Worm (Caenorhabditis elegans) whole organism, L3 larva: ENCODE data around the gene ets-5.

Experiments
- ZK546.5 ChIP-seq: sonication (generic microtip); optimal IDR thresholded peaks from 2 replicates; lab custom pipeline; 2017; ENCODE audit warnings: missing biosample characterization, missing genetic modification characterization
- ceh-16 ChIP-seq: sonication (generic microtip); optimal IDR thresholded peaks from 2 replicates; lab custom pipeline; 2017; ENCODE audit warnings: missing biosample characterization, missing genetic modification characterization
- ceh-9 ChIP-seq: sonication (generic microtip); optimal IDR thresholded peaks from 2 replicates; lab custom pipeline; 2018; ENCODE audit warnings: missing biosample characterization, missing genetic modification characterization
- daf-12 ChIP-seq: fragments of 150-350 bp; optimal IDR thresholded peaks from 2 replicates; lab custom pipeline; 2014; ENCODE audit warnings: missing biosample characterization, missing genetic modification reagents, missing genetic modification characterization
- egl-27 ChIP-seq: sonication (generic microtip); optimal IDR thresholded peaks from 4 replicates; lab custom pipeline; 2017; ENCODE audit warnings: missing biosample characterization, missing genetic modification reagents, missing genetic modification characterization
- egl-5 ChIP-seq: fragments of 150-350 bp; optimal IDR thresholded peaks from 2 replicates; lab custom pipeline; 2017; ENCODE audit warnings: missing biosample characterization, missing genetic modification reagents, missing genetic modification characterization, inconsistent platforms
- elt-1 ChIP-seq: fragments of 150-350 bp; optimal IDR thresholded peaks from 2 replicates; lab custom pipeline; 2014; ENCODE audit warnings: missing biosample characterization, missing genetic modification characterization
- elt-2 ChIP-seq: sonication (generic microtip); optimal IDR thresholded peaks from 2 replicates; lab custom pipeline; 2016; ENCODE audit warnings: missing genetic modification reagents, mild to moderate bottlenecking, missing genetic modification characterization, missing compliant biosample characterization
- elt-3 ChIP-seq, 3 experiments: fragments of 150-350 bp in 1 of 3; sonication (generic microtip) in 2 of 3; optimal IDR thresholded peaks; 2 replicates in 2 of 3; 4 replicates in 1 of 3; lab custom pipeline; 2014 to 2017; ENCODE audit warnings: missing biosample characterization in 3 of 3, missing genetic modification characterization in 3 of 3
- eor-1 ChIP-seq, 2 experiments: fragments of 150-350 bp; optimal IDR thresholded peaks; 2 replicates each; lab custom pipeline; 2014 to 2018; ENCODE audit warnings: missing biosample characterization in 2 of 2, missing genetic modification characterization in 2 of 2
- fkh-10 ChIP-seq: sonication (generic microtip); optimal IDR thresholded peaks from 2 replicates; lab custom pipeline; 2017; ENCODE audit warnings: missing biosample characterization, missing genetic modification reagents, missing genetic modification characterization
- fkh-2 ChIP-seq: fragments of 150-350 bp; optimal IDR thresholded peaks from 2 replicates; lab custom pipeline; 2014; ENCODE audit warnings: missing biosample characterization, missing genetic modification reagents, missing genetic modification characterization
- hmg-11 ChIP-seq: sonication (generic microtip); optimal IDR thresholded peaks from 2 replicates; lab custom pipeline; 2016; ENCODE audit warnings: missing genetic modification characterization, missing compliant biosample characterization
- jun-1 ChIP-seq: fragments of 150-350 bp; optimal IDR thresholded peaks from 2 replicates; lab custom pipeline; 2014; ENCODE audit warnings: missing biosample characterization, missing genetic modification reagents, missing genetic modification characterization
- lin-15B ChIP-seq: fragments of 150-350 bp; optimal IDR thresholded peaks from 2 replicates; lab custom pipeline; 2014; ENCODE audit warnings: missing biosample characterization, missing genetic modification characterization
- lin-39 ChIP-seq: fragments of 150-350 bp; optimal IDR thresholded peaks from 2 replicates; lab custom pipeline; 2018; ENCODE audit warnings: missing biosample characterization, missing genetic modification reagents, missing genetic modification characterization
- lsy-12 ChIP-seq: sonication (generic microtip); optimal IDR thresholded peaks from 2 replicates; lab custom pipeline; 2016; ENCODE audit warnings: mild to moderate bottlenecking, missing genetic modification characterization, missing compliant biosample characterization
- mdl-1 ChIP-seq: fragments of 150-350 bp; optimal IDR thresholded peaks from 2 replicates; lab custom pipeline; 2014; ENCODE audit warnings: missing biosample characterization, missing genetic modification characterization
- mml-1 ChIP-seq: fragments of 150-350 bp; sonication (generic microtip); optimal IDR thresholded peaks from 3 replicates; lab custom pipeline; 2014; ENCODE audit warnings: missing biosample characterization, missing genetic modification characterization
- nfya-1 ChIP-seq: sonication (generic microtip); optimal IDR thresholded peaks from 2 replicates; lab custom pipeline; 2017; ENCODE audit warnings: missing genetic modification characterization, mild to moderate bottlenecking, missing compliant biosample characterization, antibody characterized with exemption, moderate library complexity; ENCODE audit not compliant: insufficient read depth
- nhr-11 ChIP-seq: fragments of 150-350 bp; optimal IDR thresholded peaks from 2 replicates; lab custom pipeline; 2014; ENCODE audit warnings: missing biosample characterization, missing genetic modification characterization
- nhr-23 ChIP-seq: fragments of 150-350 bp; optimal IDR thresholded peaks from 2 replicates; lab custom pipeline; 2014; ENCODE audit warnings: missing biosample characterization, missing genetic modification reagents, missing genetic modification characterization
- nhr-25 ChIP-seq: sonication (generic microtip); optimal IDR thresholded peaks from 2 replicates; lab custom pipeline; 2017; ENCODE audit warnings: missing biosample characterization, missing genetic modification characterization
- nhr-43 ChIP-seq: sonication (generic microtip); optimal IDR thresholded peaks from 2 replicates; lab custom pipeline; 2016; ENCODE audit warnings: mild to moderate bottlenecking, missing genetic modification characterization, missing compliant biosample characterization; ENCODE audit not compliant: poor library complexity, severe bottlenecking
- nhr-67 ChIP-seq: fragments of 150-350 bp; optimal IDR thresholded peaks from 2 replicates; lab custom pipeline; 2014; ENCODE audit warnings: missing biosample characterization, missing genetic modification characterization
- nhr-76 ChIP-seq: fragments of 150-350 bp; sonication (generic microtip); optimal IDR thresholded peaks from 5 replicates; lab custom pipeline; 2014; ENCODE audit warnings: missing biosample characterization, missing genetic modification characterization
- pha-4 ChIP-seq: fragments of 150-350 bp; optimal IDR thresholded peaks from 2 replicates; lab custom pipeline; 2014; ENCODE audit warnings: missing biosample characterization, missing genetic modification reagents, missing genetic modification characterization
- pqm-1 ChIP-seq: fragments of 150-350 bp; optimal IDR thresholded peaks from 2 replicates; lab custom pipeline; 2017; ENCODE audit warnings: missing biosample characterization, missing genetic modification characterization, inconsistent platforms
- sea-2 ChIP-seq: fragments of 150-350 bp; sonication (generic microtip); optimal IDR thresholded peaks from 4 replicates; lab custom pipeline; 2014; ENCODE audit warnings: missing biosample characterization, missing genetic modification reagents, missing genetic modification characterization
- snpc-4 ChIP-seq: fragments of 150-350 bp; optimal IDR thresholded peaks from 2 replicates; lab custom pipeline; 2014; ENCODE audit warnings: missing biosample characterization, missing genetic modification characterization
- tbx-2 ChIP-seq: sonication (generic microtip); optimal IDR thresholded peaks from 2 replicates; lab custom pipeline; 2016; ENCODE audit warnings: mild to moderate bottlenecking, missing genetic modification characterization, missing compliant biosample characterization
- unc-39 ChIP-seq: sonication (generic microtip); optimal IDR thresholded peaks from 4 replicates; lab custom pipeline; 2017; ENCODE audit warnings: missing biosample characterization, missing genetic modification characterization
- zag-1 ChIP-seq: fragments of 150-350 bp; optimal IDR thresholded peaks from 2 replicates; lab custom pipeline; 2014; ENCODE audit warnings: missing biosample characterization, missing genetic modification characterization
- ztf-11 ChIP-seq: fragments of 150-350 bp; optimal IDR thresholded peaks from 2 replicates; lab custom pipeline; 2014; ENCODE audit warnings: missing biosample characterization, missing genetic modification characterization

The ets-5 gene

DNA sequence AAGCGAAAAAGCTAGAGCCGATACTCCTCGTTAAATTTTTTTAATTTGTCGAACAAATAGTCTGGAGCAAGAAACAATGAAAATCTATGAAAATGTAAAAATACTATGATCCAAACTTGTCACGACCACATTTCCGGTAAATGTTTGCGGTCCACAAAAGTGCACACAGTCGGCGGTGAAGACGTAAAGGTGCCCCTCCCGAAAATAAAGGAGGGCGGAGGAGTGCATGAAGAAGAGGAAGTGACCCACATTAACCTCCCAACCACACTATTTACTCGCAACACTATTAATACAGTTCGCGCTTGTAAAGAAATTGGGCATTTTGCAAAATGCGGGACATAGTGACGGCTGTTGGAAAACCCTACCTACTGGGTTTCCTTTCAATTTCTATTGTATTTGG, 44.3 kb downstream of the ets-5 start:
- TF ChIP-seq pqm-1 (tag; lab: Kevin White, UChicago) (no peak), lin-39 (tag; lab: Kevin White, UChicago) (no peak), jun-1 (tag; lab: Kevin White, UChicago) (no peak), lin-15B (tag; lab: Kevin White, UChicago) (no peak), daf-12 (tag; lab: Kevin White, UChicago) (no peak), ceh-16 (tag; lab: Kevin White, UChicago) (no peak), elt-1 (tag; lab: Kevin White, UChicago) (no peak), unc-39 (tag; lab: Kevin White, UChicago) (no peak), nhr-25 (no peak), fkh-2 (tag; lab: Kevin White, UChicago) (no peak), nhr-23 (no peak), pha-4 (tag; lab: Kevin White, UChicago) (no peak), ceh-9 (no peak), nhr-67 (tag; lab: Kevin White, UChicago) (no peak), eor-1 (tag; optimal IDR thresholded peaks at IDR 0.05; lab: Kevin White, UChicago) (no peak), nhr-43 (no peak), snpc-4 (tag; lab: Kevin White, UChicago) (no peak), egl-27 (tag; lab: Kevin White, UChicago) (no peak)

DNA sequence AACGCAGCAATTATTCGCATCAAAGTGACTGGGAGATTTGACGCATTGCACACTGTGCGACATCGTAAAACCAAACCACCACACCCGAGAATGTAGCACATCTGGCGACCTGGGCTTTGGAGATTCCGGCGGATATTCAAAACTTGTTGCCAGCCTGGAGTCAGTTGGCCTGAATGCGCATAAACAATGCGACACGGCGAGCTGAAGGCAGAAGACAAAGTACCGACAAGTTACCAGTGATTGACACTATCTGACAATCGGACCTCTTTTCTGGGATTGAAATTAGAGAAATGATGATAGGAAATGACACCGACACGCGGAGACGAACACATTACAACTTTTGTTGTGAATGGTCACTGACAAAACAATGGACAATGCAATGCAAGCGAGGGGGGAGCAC, 45.5 kb downstream of the ets-5 start:
- no peak for TF ChIP-seq sea-2 (GFP tag; lab: Kevin White, UChicago)
- TF ChIP-seq elt-1 (tag; lab: Kevin White, UChicago) = no peak
- TF ChIP-seq mdl-1 (tag; lab: Kevin White, UChicago) = no peak
- no peak for TF ChIP-seq egl-5 (tag; lab: Kevin White, UChicago)
- TF ChIP-seq hmg-11 (tag; lab: Kevin White, UChicago) = no peak
- no peak for TF ChIP-seq nhr-43
- no peak for TF ChIP-seq ZK546.5 (tag; lab: Kevin White, UChicago)
- no peak for TF ChIP-seq jun-1 (tag; lab: Kevin White, UChicago)
- TF ChIP-seq elt-3 (tag; optimal IDR thresholded peaks at IDR 0.05; lab: Kevin White, UChicago) = no peak
- TF ChIP-seq ztf-11 (tag; lab: Kevin White, UChicago) = no peak
- TF ChIP-seq lsy-12 (tag; lab: Kevin White, UChicago) = no peak
- no peak for TF ChIP-seq nhr-11 (tag; lab: Kevin White, UChicago)
- TF ChIP-seq nhr-76 (tag; lab: Kevin White, UChicago) = no peak
- no peak for TF ChIP-seq mml-1 (tag; lab: Kevin White, UChicago)

DNA sequence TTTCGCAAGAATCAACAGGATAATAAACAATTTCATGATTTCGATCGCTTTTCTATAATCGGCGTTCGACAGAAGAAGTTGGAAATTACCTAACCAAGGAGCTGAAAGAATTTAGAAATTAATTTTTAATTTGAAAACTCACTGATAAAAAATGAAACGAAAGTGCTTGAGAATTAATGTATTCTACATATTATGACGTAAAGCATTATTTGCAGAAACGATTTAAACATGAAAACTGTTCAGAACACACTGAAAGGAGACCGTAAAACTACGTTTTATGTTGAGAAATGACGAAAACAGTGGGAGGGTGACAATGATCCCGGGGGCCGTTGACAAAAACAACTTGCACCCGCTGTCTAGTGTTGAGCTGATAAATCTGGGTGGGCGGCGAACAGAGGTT, 46.7 kb downstream of the ets-5 start, which contains the start of gene ZC449.5:
Gene ZC449.5 (minus strand): TSS at position 101 of the 400 bp plus-strand sequence.
- TF ChIP-seq elt-2 = peak; percentile 23
- no peak for TF ChIP-seq nhr-67 (tag; lab: Kevin White, UChicago)

DNA sequence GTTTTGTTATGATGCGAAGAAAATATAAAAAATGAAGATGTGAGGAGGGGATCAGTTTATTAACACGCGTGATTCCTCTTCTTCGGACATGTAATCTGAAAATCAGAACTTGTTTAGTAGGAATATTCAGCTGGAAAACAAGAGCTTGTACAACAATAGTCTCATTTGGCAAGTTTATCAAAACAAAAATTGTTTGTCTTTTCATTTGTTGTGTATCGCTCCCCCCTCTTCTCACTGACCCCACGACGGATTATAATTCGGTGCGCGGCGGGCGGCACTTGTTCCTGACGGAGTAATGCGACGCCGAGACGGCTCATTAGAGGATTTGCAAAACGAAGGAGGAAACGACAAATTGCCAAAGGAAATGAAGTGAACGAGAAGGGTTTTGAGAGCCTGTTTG, 50.5 kb downstream of the ets-5 start, which contains the start of gene ZC449.4:
Gene ZC449.4 (minus strand): TSS at position 101 of the 400 bp plus-strand sequence.
- TF ChIP-seq nhr-25 (no peak), ceh-9 (no peak)
- TF ChIP-seq, all 47 proteins: peak for 0

DNA sequence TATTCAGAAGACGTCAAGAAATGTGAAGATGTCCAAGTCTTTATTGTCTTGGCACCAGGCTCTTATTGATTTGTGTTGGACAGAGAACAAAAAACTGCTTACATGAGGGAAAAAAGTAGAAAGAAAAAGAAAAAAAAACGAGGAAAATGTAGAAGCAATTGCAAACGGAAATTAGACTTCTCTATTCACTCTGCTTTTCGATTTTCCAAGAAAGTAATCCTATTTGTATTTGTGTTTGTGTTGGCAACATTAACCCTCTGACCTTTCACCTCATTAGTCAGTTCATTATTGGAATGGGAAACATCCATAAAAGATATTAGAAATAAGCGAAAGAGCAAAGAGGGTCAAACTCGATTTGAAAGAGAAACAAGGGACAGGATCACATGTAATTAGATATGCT, 52.6 kb downstream of the ets-5 start:
- no peak for TF ChIP-seq hmg-11 (tag; lab: Kevin White, UChicago)
- TF ChIP-seq ceh-16 (tag; lab: Kevin White, UChicago) = no peak
- no peak for TF ChIP-seq nhr-23
- no peak for TF ChIP-seq sea-2 (GFP tag; lab: Kevin White, UChicago)
- peak; percentile 0 for TF ChIP-seq nfya-1
- peak; percentile 69 for TF ChIP-seq fkh-10 (GFP tag; lab: Kevin White, UChicago)
- TF ChIP-seq zag-1 (tag; lab: Kevin White, UChicago) = peak; percentile 16
- TF ChIP-seq snpc-4 (tag; lab: Kevin White, UChicago) = no peak
- TF ChIP-seq pqm-1 (tag; lab: Kevin White, UChicago) = no peak
- no peak for TF ChIP-seq tbx-2 (tag; lab: Kevin White, UChicago)
- no peak for TF ChIP-seq egl-27 (tag; lab: Kevin White, UChicago)
